Worm (Caenorhabditis elegans): Measurements from ENCODE around the gene Y42H9B.3.

The Y42H9B.3 gene

DNA sequence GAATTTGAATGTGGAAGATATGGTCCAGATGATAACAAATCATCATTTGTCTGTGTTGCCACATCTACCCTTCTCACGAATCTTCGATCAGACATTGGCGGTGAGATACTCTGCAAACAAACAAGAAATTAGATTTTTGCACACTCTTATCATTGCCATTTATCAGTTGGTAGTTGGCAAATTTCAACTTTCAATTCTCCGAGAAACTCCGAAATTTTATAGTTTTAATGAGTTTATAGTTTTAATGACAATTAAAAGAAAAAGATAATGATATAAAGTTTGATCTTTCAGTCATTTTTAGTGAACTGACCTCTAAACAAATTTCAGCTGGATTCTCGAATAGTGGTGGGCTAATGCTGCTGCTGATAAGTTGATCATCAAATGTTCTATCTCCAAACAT is 11.6 kb upstream of the Y42H9B.3 start:
- TF ChIP-seq elt-2 (tag; optimal IDR thresholded peaks at IDR 0.05) (peak; percentile 46), tbx-7 (tag; optimal IDR thresholded peaks at IDR 0.05) (no peak)

DNA sequence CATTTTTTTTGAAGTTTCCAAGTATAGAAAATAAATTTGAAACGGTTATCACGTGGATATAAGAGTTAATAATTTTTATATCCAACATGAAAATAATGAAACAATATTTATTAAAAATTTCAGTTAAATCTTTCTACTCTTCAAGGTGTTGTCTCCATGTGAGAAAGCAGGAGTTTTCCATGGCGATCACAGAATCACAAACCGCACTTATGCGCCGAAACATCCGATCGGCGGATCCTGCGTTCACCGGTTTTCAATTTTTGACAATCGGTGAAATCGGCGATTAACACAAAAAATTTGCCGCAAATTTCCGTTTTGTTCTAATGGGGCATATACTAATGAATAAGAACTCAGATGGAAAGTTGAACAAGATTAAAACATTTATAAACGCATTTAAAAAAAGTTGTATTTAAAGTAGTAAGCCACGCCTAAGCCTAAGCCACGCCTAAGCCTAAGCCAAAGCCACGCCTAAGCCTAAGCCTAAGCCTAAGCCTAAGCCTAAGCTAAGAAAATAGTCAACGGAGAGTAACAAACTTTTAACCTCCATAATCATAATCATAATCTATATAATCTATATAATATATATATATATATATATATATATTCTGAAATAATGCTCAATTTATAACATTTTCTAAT is 9.9 kb upstream of the Y42H9B.3 start, which contains the start of gene C26B2.2:
Gene C26B2.2 (minus strand): TSS at position 88 of the 639 bp plus-strand sequence.
- TF ChIP-seq ceh-31 (tag; optimal IDR thresholded peaks at IDR 0.05): no peak
- no peak for TF ChIP-seq npax-4 (tag; optimal IDR thresholded peaks at IDR 0.05)
- no peak for TF ChIP-seq zip-5 (tag; optimal IDR thresholded peaks at IDR 0.05)
- TF ChIP-seq ceh-34 (tag; optimal IDR thresholded peaks at IDR 0.05): no peak
- no peak for TF ChIP-seq hlh-8 (tag; optimal IDR thresholded peaks at IDR 0.05)
- no peak for TF ChIP-seq mec-3 (tag; optimal IDR thresholded peaks at IDR 0.05; ENCODE audit: borderline replicate concordance)
- no peak for TF ChIP-seq unc-55 (GFP tag; optimal IDR thresholded peaks at IDR 0.05)
- TF ChIP-seq hlh-13 (GFP tag; optimal IDR thresholded peaks at IDR 0.05): no peak
- no peak for TF ChIP-seq nhr-11 (tag; optimal IDR thresholded peaks at IDR 0.05)
- TF ChIP-seq syd-9 (tag; optimal IDR thresholded peaks at IDR 0.05): no peak
- no peak for TF ChIP-seq odd-2 (tag; optimal IDR thresholded peaks at IDR 0.05)
- no peak for TF ChIP-seq ama-1 (optimal IDR thresholded peaks at IDR 0.05)

DNA sequence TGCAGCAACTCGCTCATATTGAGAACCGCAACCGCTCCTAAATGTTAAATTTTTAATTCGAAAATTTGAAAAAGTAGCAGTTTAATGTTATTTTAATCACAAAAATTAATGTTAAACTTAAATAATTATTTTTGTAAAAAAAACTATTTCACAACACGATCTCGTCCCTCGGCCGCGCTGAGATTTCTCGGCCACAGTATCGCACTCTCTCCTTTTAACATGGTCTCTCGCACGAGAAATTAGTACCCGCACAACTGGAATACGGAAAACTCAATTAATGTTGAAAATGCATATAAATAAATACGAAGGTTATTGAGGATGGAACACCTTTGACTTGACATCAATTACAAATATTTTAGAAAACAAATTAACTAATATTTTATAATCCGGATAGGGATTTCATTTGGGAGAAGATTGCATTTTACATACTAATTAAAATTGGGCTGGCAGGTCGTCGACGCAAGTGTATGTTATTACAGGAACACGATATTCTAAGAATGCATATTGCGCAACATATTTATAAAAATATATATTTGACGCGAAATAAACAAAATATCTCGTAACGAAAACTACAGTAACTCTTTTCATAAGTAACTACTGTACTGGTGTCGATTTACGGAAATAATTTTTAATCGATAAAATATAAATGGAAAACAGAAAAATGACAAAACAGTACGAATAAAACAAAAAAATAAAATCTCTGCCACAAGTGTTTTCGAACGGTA is 7.7 kb upstream of the Y42H9B.3 start, which contains the start of gene dnc-4:
Gene dnc-4 (minus strand): TSS at position 37 of the 725 bp plus-strand sequence.
- TF ChIP-seq C38D4.7 (GFP tag; optimal IDR thresholded peaks at IDR 0.05) (no peak), dve-1 (tag; optimal IDR thresholded peaks at IDR 0.05) (no peak), lin-11 (tag; optimal IDR thresholded peaks at IDR 0.05) (no peak), ceh-2 (tag; optimal IDR thresholded peaks at IDR 0.05) (peak; percentile 47), ttx-3 (tag; optimal IDR thresholded peaks at IDR 0.05) (no peak), ceh-22 (tag; optimal IDR thresholded peaks at IDR 0.05) (no peak), pha-4 (tag; optimal IDR thresholded peaks at IDR 0.05) (no peak), nfya-1 (tag; optimal IDR thresholded peaks at IDR 0.05) (no peak), nhr-11 (tag; optimal IDR thresholded peaks at IDR 0.05) (no peak), odd-2 (tag; optimal IDR thresholded peaks at IDR 0.05) (no peak), elt-2 (tag; optimal IDR thresholded peaks at IDR 0.05) (peak; percentile 11), unc-55 (GFP tag; optimal IDR thresholded peaks at IDR 0.05) (peak; percentile 5), T23F11.4 (GFP tag; optimal IDR thresholded peaks at IDR 0.05) (no peak), fkh-10 (GFP tag; optimal IDR thresholded peaks at IDR 0.05) (no peak), che-1 (tag; optimal IDR thresholded peaks at IDR 0.05) (no peak), ama-1 (optimal IDR thresholded peaks at IDR 0.05) (no peak), hlh-8 (tag; optimal IDR thresholded peaks at IDR 0.05) (peak; percentile 24), ceh-14 (tag; optimal IDR thresholded peaks at IDR 0.05) (no peak), fkh-6 (tag; optimal IDR thresholded peaks at IDR 0.05) (no peak), elt-4 (tag; optimal IDR thresholded peaks at IDR 0.05) (no peak), gmeb-2 (tag; optimal IDR thresholded peaks at IDR 0.05) (no peak), hlh-13 (GFP tag; optimal IDR thresholded peaks at IDR 0.05) (no peak), ceh-18 (tag; optimal IDR thresholded peaks at IDR 0.05) (no peak), ceh-48 (tag; optimal IDR thresholded peaks at IDR 0.05) (no peak), nhr-232 (tag; optimal IDR thresholded peaks at IDR 0.05) (no peak), unc-3 (GFP tag; conservative IDR thresholded peaks at IDR 0.05) (no peak), unc-3 (tag; optimal IDR thresholded peaks at IDR 0.05) (no peak), ceh-9 (tag; optimal IDR thresholded peaks at IDR 0.05) (no peak), Y22D7AL.16 (tag; optimal IDR thresholded peaks at IDR 0.05) (no peak), ahr-1 (tag; optimal IDR thresholded peaks at IDR 0.05) (no peak), ceh-6 (GFP tag; optimal IDR thresholded peaks at IDR 0.05) (no peak), ceh-30 (tag; optimal IDR thresholded peaks at IDR 0.05) (no peak), ztf-16 (tag; optimal IDR thresholded peaks at IDR 0.05) (no peak), C08G9.2 (tag; optimal IDR thresholded peaks at IDR 0.05) (no peak), eyg-1 (tag; optimal IDR thresholded peaks at IDR 0.05) (no peak), sox-4 (tag; optimal IDR thresholded peaks at IDR 0.05) (no peak), ets-4 (tag; optimal IDR thresholded peaks at IDR 0.05) (peak; percentile 49), unc-86 (tag; optimal IDR thresholded peaks at IDR 0.05) (no peak), madf-2 (tag; optimal IDR thresholded peaks at IDR 0.05) (no peak), dmd-4 (tag; optimal IDR thresholded peaks at IDR 0.05; ENCODE audit: borderline replicate concordance) (no peak)
